Fruit fly (Drosophila melanogaster) whole organism, prepupa: ENCODE measurements around the gene CG15019.

Experiments
- CG11762 ChIP-seq: fragments of 200-800 bp; sonication (Bioruptor generic); optimal IDR thresholded peaks from 3 replicates; lab custom pipeline; 2016; ENCODE audit warnings: missing biosample characterization, missing genetic modification characterization; ENCODE audit not compliant: insufficient read depth
- CG32006 ChIP-seq: fragments of 200-800 bp; sonication (Bioruptor generic); optimal IDR thresholded peaks from 3 replicates; lab custom pipeline; 2017; ENCODE audit warnings: missing biosample characterization, mild to moderate bottlenecking, missing genetic modification characterization
- CG34406 ChIP-seq: fragments of 200-800 bp; sonication (Bioruptor generic); optimal IDR thresholded peaks from 3 replicates; lab custom pipeline; 2016; ENCODE audit warnings: missing biosample characterization, missing genetic modification characterization
- CG6276 ChIP-seq: fragments of 200-800 bp; sonication (Bioruptor generic); optimal IDR thresholded peaks from 2 replicates; lab custom pipeline; 2017; ENCODE audit warnings: missing biosample characterization, mild to moderate bottlenecking, missing genetic modification characterization
- CG6792 ChIP-seq: fragments of 200-800 bp; sonication (Bioruptor generic); optimal IDR thresholded peaks from 3 replicates; lab custom pipeline; 2016; ENCODE audit warnings: missing biosample characterization, missing genetic modification characterization
- CG6854 ChIP-seq: fragments of 200-800 bp; sonication (Bioruptor generic); optimal IDR thresholded peaks from 2 replicates; lab custom pipeline; 2017; ENCODE audit warnings: missing biosample characterization, mild to moderate bottlenecking, missing genetic modification characterization
- CG7368 ChIP-seq: fragments of 200-800 bp; sonication (Bioruptor generic); optimal IDR thresholded peaks from 3 replicates; lab custom pipeline; 2016; ENCODE audit warnings: missing biosample characterization, missing genetic modification characterization
- Ets21C ChIP-seq: fragments of 200-800 bp; sonication (Bioruptor generic); optimal IDR thresholded peaks from 3 replicates; lab custom pipeline; 2016; ENCODE audit warnings: missing biosample characterization, missing genetic modification characterization
- Ets96B ChIP-seq: fragments of 200-800 bp; optimal IDR thresholded peaks from 2 replicates; lab custom pipeline; 2019; ENCODE audit warnings: missing biosample characterization, mild to moderate bottlenecking, missing genetic modification characterization, moderate library complexity
- Lpt ChIP-seq: fragments of 200-800 bp; sonication (Bioruptor generic); optimal IDR thresholded peaks from 3 replicates; lab custom pipeline; 2016; ENCODE audit warnings: missing biosample characterization, missing genetic modification characterization
- Sox15 ChIP-seq: fragments of 200-800 bp; sonication (Bioruptor generic); optimal IDR thresholded peaks from 3 replicates; lab custom pipeline; 2016; ENCODE audit warnings: missing biosample characterization, missing genetic modification characterization
- acj6 ChIP-seq: fragments of 200-800 bp; sonication (Bioruptor generic); optimal IDR thresholded peaks from 3 replicates; lab custom pipeline; 2016; ENCODE audit warnings: missing biosample characterization, missing genetic modification characterization
- dsx ChIP-seq: fragments of 200-800 bp; optimal IDR thresholded peaks from 3 replicates; lab custom pipeline; 2019; ENCODE audit warnings: missing biosample characterization, mild to moderate bottlenecking, missing genetic modification characterization, moderate library complexity; ENCODE audit not compliant: poor library complexity, severe bottlenecking
- esn ChIP-seq: fragments of 200-800 bp; sonication (Bioruptor generic); optimal IDR thresholded peaks from 2 replicates; lab custom pipeline; 2016; ENCODE audit warnings: missing biosample characterization, mild to moderate bottlenecking, missing genetic modification characterization, moderate library complexity
- fd59A ChIP-seq: fragments of 200-800 bp; sonication (Bioruptor generic); optimal IDR thresholded peaks from 2 replicates; lab custom pipeline; 2017; ENCODE audit warnings: missing biosample characterization, mild to moderate bottlenecking, missing genetic modification characterization, missing genetic modification reagents
- fkh ChIP-seq: fragments of 200-800 bp; sonication (Bioruptor generic); optimal IDR thresholded peaks from 3 replicates; lab custom pipeline; 2017; ENCODE audit warnings: missing biosample characterization, mild to moderate bottlenecking, missing genetic modification characterization, moderate library complexity
- lz ChIP-seq: fragments of 200-800 bp; sonication (Bioruptor generic); optimal IDR thresholded peaks from 3 replicates; lab custom pipeline; 2016; ENCODE audit warnings: missing biosample characterization, missing genetic modification characterization
- net ChIP-seq: fragments of 200-800 bp; sonication (Bioruptor generic); optimal IDR thresholded peaks from 3 replicates; lab custom pipeline; 2016; ENCODE audit warnings: missing biosample characterization, missing genetic modification characterization
- salr ChIP-seq, 2 experiments: fragments of 200-800 bp; sonication (Bioruptor generic); optimal IDR thresholded peaks; 3 replicates each; lab custom pipeline; 2016 to 2018; ENCODE audit warnings: missing biosample characterization in 2 of 2, missing genetic modification characterization in 2 of 2, mild to moderate bottlenecking in 1 of 2
- spab ChIP-seq: fragments of 200-800 bp; sonication (Bioruptor generic); optimal IDR thresholded peaks from 2 replicates; lab custom pipeline; 2017; ENCODE audit warnings: missing biosample characterization, mild to moderate bottlenecking, missing genetic modification characterization, missing genetic modification reagents

Gene CG15019

DNA sequence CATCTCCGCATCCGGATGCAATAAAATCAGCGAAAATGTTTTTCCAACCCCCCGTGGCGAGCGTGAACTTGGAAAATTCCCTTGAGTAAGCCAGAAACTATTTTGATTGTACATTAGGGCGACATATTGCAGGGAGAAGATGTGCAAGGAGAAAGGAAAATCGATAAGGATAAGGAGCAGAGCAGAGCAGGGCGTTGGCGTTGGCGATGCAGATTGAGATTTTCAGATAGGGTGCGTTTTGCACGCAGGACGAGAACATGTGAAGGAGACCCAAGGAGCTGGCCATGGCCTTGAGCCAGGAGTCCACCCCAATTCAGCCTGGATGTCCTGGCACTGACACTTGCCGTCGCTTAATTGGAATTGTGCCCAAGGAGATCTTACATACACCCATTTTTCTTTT lies 48.9 kb downstream of the CG15019 start:
- TF ChIP-seq CG11762 (no peak), spab (GFP tag; lab: Kevin White, UChicago) (no peak), fkh (no peak), Sox15 (GFP tag; lab: Kevin White, UChicago) (no peak), dsx (GFP tag; lab: Kevin White, UChicago) (no peak), CG6792 (no peak), CG6276 (GFP tag; lab: Kevin White, UChicago) (no peak), CG32006 (no peak), Ets21C (GFP tag; lab: Kevin White, UChicago) (no peak), CG7368 (GFP tag; lab: Kevin White, UChicago) (no peak), salr (GFP tag; optimal IDR thresholded peaks at IDR 0.05; lab: Kevin White, UChicago) (no peak), Ets96B (tag; lab: Kevin White, UChicago) (no peak), Lpt (GFP tag; lab: Kevin White, UChicago) (no peak), lz (GFP tag; lab: Kevin White, UChicago) (no peak), fd59A (GFP tag; lab: Kevin White, UChicago) (no peak), CG34406 (no peak), net (GFP tag; lab: Kevin White, UChicago) (no peak), CG6854 (GFP tag; lab: Kevin White, UChicago) (no peak), esn (no peak), acj6 (GFP tag; lab: Kevin White, UChicago) (no peak)
